Fruit fly (Drosophila melanogaster): ENCODE data around the gene Abp1.

Abp1 gene

dm6 chr3L:13478339-13479203 is 7.5 kb downstream of the Abp1 start (continued):
- TF ChIP-seq toy (GFP tag; IDR thresholded peaks at IDR 0.05) (no peak), prd (optimal IDR thresholded peaks at IDR 0.05) (no peak), prd (GFP tag; IDR thresholded peaks at IDR 0.05) (0 out of 3 replicates have a peak, but pooled peaks have one; percentile 19), jing (GFP tag; optimal IDR thresholded peaks at IDR 0.05) (no peak), dysf (GFP tag; IDR thresholded peaks at IDR 0.05) (peak; percentile 65), zfh2 (GFP tag; optimal IDR thresholded peaks at IDR 0.05) (peak; percentile 24), corto (GFP tag; optimal IDR thresholded peaks at IDR 0.05) (no peak), crol (GFP tag; IDR thresholded peaks at IDR 0.05) (peak; percentile 81), unc-4 (GFP tag; IDR thresholded peaks at IDR 0.05; ENCODE audit: partially characterized antibody) (no peak), slou (GFP tag; optimal IDR thresholded peaks at IDR 0.05) (peak; percentile 10), CG6175 (GFP tag; IDR thresholded peaks at IDR 0.05) (peak; percentile 84), Oaz (GFP tag; IDR thresholded peaks at IDR 0.05) (0 out of 2 replicates have a peak, but pooled peaks have one; percentile 8), tna (GFP tag; IDR thresholded peaks at IDR 0.05; ENCODE audit: partially characterized antibody) (0 out of 2 replicates have a peak, but pooled peaks have one; percentile 34), CG2120 (GFP tag; optimal IDR thresholded peaks at IDR 0.05) (peak; percentile 60), CG7556 (GFP tag; optimal IDR thresholded peaks at IDR 0.05) (peak; percentile 20), CG15479 (GFP tag; optimal IDR thresholded peaks at IDR 0.05) (no peak), Xrp1 (GFP tag; IDR thresholded peaks at IDR 0.05) (0 out of 2 replicates have a peak, but pooled peaks have one; percentile 12), C15 (GFP tag; IDR thresholded peaks at IDR 0.05) (no peak), CG18599 (GFP tag; optimal IDR thresholded peaks at IDR 0.05) (peak; percentile 31), knrl (GFP tag; IDR thresholded peaks at IDR 0.05; ENCODE audit: partially characterized antibody) (no peak), CoRest (tag; optimal IDR thresholded peaks at IDR 0.05) (peak; percentile 48), HHEX (GFP tag; optimal IDR thresholded peaks at IDR 0.05) (no peak), mam (GFP tag; optimal IDR thresholded peaks at IDR 0.05) (peak; percentile 37), sd (tag; optimal IDR thresholded peaks at IDR 0.05) (peak; percentile 67), ttk (GFP tag; IDR thresholded peaks at IDR 0.05) (no peak), zfh1 (GFP tag; IDR thresholded peaks at IDR 0.05) (no peak), Meics (GFP tag; optimal IDR thresholded peaks at IDR 0.05) (peak; percentile 55), CG1603 (tag; optimal IDR thresholded peaks at IDR 0.05) (peak; percentile 16), Sox100B (GFP tag; optimal IDR thresholded peaks at IDR 0.05) (no peak), CG32772 (GFP tag; IDR thresholded peaks at IDR 0.05) (0 out of 2 replicates have a peak, but pooled peaks have one; percentile 22), CG6854 (GFP tag; optimal IDR thresholded peaks at IDR 0.05) (no peak), NfI (GFP tag; optimal IDR thresholded peaks at IDR 0.05) (peak; percentile 29), vnd (GFP tag; IDR thresholded peaks at IDR 0.05; ENCODE audit: partially characterized antibody) (peak; percentile 27; the same call in 1 of the 3 replicates), Hr3 (GFP tag; optimal IDR thresholded peaks at IDR 0.05) (no peak), CG8924 (tag; optimal IDR thresholded peaks at IDR 0.05) (peak; percentile 8), CG32532 (GFP tag; IDR thresholded peaks at IDR 0.05) (peak; percentile 61), CG3847 (GFP tag; IDR thresholded peaks at IDR 0.05) (peak; percentile 23; the same call in 1 of the 2 replicates), CG7963 (GFP tag; IDR thresholded peaks at IDR 0.05; ENCODE audit: partially characterized antibody) (no peak), sens (GFP tag) (peak; percentile 29), Rfx (GFP tag; IDR thresholded peaks at IDR 0.05) (peak; percentile 65), az2 (GFP tag; optimal IDR thresholded peaks at IDR 0.05) (peak; percentile 4), Dfd (GFP tag; optimal IDR thresholded peaks at IDR 0.05) (no peak), Fer3 (tag; optimal IDR thresholded peaks at IDR 0.05) (peak; percentile 51), grau (tag; optimal IDR thresholded peaks at IDR 0.05) (peak; percentile 86), sna (GFP tag; IDR thresholded peaks at IDR 0.05; ENCODE audit: partially characterized antibody) (no peak), run (tag; optimal IDR thresholded peaks at IDR 0.05) (no peak), ftz-f1 (GFP tag; optimal IDR thresholded peaks at IDR 0.05) (peak; percentile 89), bcd (GFP tag; optimal IDR thresholded peaks at IDR 0.05) (peak; percentile 22)

Data from whole organism, embryonic.